Worm (Caenorhabditis elegans) whole organism, mixed stage, embryonic: Measurements from ENCODE around the gene T12A7.9.

Source experiments
- blmp-1 ChIP-seq: fragments of 150-350 bp; optimal IDR thresholded peaks from 2 replicates; lab custom pipeline; 2014; ENCODE audit warnings: missing biosample characterization, missing genetic modification characterization
- mab-5 ChIP-seq: fragments of 150-350 bp; optimal IDR thresholded peaks from 2 replicates; lab custom pipeline; 2014; ENCODE audit warnings: missing biosample characterization, missing genetic modification characterization
- nhr-237 ChIP-seq: fragments of 150-350 bp; optimal IDR thresholded peaks from 2 replicates; lab custom pipeline; 2014; ENCODE audit warnings: missing biosample characterization, missing genetic modification characterization
- nhr-28 ChIP-seq: fragments of 150-350 bp; optimal IDR thresholded peaks from 2 replicates; lab custom pipeline; 2014; ENCODE audit warnings: missing biosample characterization, missing genetic modification characterization
- nhr-76 ChIP-seq: sonication (generic microtip); optimal IDR thresholded peaks from 2 replicates; lab custom pipeline; 2017; ENCODE audit warnings: missing biosample characterization, missing genetic modification characterization
- tbx-8 ChIP-seq: fragments of 200-800 bp; sonication (Bioruptor generic); optimal IDR thresholded peaks from 2 replicates; lab custom pipeline; 2018; ENCODE audit warnings: mild to moderate bottlenecking, missing genetic modification characterization, moderate library complexity, missing compliant biosample characterization
- unc-120 ChIP-seq: sonication (generic microtip); optimal IDR thresholded peaks from 2 replicates; lab custom pipeline; 2017; ENCODE audit warnings: missing genetic modification characterization, missing compliant biosample characterization; ENCODE audit not compliant: poor library complexity, severe bottlenecking
- unc-62 ChIP-seq: fragments of 150-350 bp; optimal IDR thresholded peaks from 2 replicates; lab custom pipeline; 2014; ENCODE audit warnings: missing biosample characterization, missing genetic modification reagents, missing genetic modification characterization
- ztf-11 ChIP-seq: fragments of 150-350 bp; optimal IDR thresholded peaks from 2 replicates; lab custom pipeline; 2014; ENCODE audit warnings: missing biosample characterization, missing genetic modification characterization

DNA sequence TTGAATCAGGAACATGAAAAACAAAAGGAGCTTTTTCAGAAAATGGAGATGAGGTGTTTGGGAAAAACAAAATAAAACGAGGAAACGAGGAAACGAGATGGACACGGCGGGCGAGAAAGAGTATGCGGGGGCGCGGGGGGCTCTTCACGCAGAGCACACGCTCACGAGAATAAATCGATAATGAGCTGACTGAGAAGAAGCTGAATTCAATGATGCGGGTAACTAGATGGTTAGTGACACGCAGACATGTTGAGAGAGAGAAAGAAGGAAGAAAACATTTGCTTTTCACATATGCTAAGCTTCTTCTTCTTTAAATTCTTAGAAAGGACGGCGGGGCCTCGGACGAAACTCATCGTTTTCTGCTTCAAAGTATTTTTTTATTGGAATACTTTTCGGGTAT lies 9.7 kb upstream of the T12A7.9 start:
- TF ChIP-seq unc-62 (GFP tag; lab: Kevin White, UChicago): peak; percentile 16
- no peak for TF ChIP-seq tbx-8 (GFP tag; lab: Kevin White, UChicago)
- TF ChIP-seq nhr-28 (tag; lab: Kevin White, UChicago): no peak
- no peak for TF ChIP-seq nhr-237 (tag; lab: Kevin White, UChicago)
- peak; percentile 10 for TF ChIP-seq unc-120
- no peak for TF ChIP-seq ztf-11
- no peak for TF ChIP-seq blmp-1
- no peak for TF ChIP-seq mab-5 (tag; lab: Kevin White, UChicago)
- TF ChIP-seq nhr-76 (tag; lab: Kevin White, UChicago): no peak
